Fruit fly (Drosophila melanogaster): ENCODE measurements around the gene CG11403.

CG11403 gene

DNA sequence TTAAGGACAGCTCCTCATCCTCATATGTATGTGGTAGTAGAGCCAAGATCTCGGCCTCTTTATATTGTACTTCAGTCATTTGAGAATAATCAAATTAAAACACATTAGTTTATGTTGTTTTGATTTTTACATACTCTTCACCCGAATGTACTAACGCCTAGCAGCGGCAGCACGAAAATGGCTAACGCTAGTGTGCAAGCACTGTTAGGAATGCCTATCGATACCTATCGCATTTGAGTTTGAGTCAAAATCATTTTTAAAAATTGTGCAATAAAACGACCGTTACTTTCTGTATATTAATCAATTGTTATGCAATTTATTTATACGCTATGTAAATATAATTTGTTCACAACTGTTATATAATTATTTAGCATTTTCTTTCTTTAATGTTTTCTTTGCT, 24.7 kb downstream of the CG11403 start, which contains the start of gene CG11398 (continued):
- TF ChIP-seq Oli (tag; optimal IDR thresholded peaks at IDR 0.05) (no peak), CG6791 (GFP tag; IDR thresholded peaks at IDR 0.05; ENCODE audit: partially characterized antibody) (peak; percentile 85), CG18764 (GFP tag; optimal IDR thresholded peaks at IDR 0.05) (no peak), CG34224 (GFP tag; IDR thresholded peaks at IDR 0.05; ENCODE audit: partially characterized antibody) (peak; percentile 73), CG13123 (GFP tag; optimal IDR thresholded peaks at IDR 0.05) (no peak), CG10431 (GFP tag; optimal IDR thresholded peaks at IDR 0.05) (no peak), CG14710 (tag; optimal IDR thresholded peaks at IDR 0.05) (peak; percentile 88), CG16813 (GFP tag; IDR thresholded peaks at IDR 0.05; ENCODE audit: partially characterized antibody) (peak; percentile 83), slou (GFP tag; optimal IDR thresholded peaks at IDR 0.05) (no peak), CG4617 (GFP tag; optimal IDR thresholded peaks at IDR 0.05; ENCODE audit: borderline replicate concordance) (peak; percentile 71), BEAF-32 (GFP tag; optimal IDR thresholded peaks at IDR 0.05) (peak; percentile 86), Med (GFP tag) (peak; percentile 71), CG6854 (GFP tag; optimal IDR thresholded peaks at IDR 0.05) (no peak), Sry-δ (GFP tag; optimal IDR thresholded peaks at IDR 0.05) (peak; percentile 82), Trl (optimal IDR thresholded peaks at IDR 0.05) (no peak), Trl (GFP tag; optimal IDR thresholded peaks at IDR 0.05) (no peak), CG10462 (GFP tag; optimal IDR thresholded peaks at IDR 0.05) (no peak), gfzf (GFP tag; optimal IDR thresholded peaks at IDR 0.05) (peak; percentile 92), Myb (GFP tag; optimal IDR thresholded peaks at IDR 0.05) (peak; percentile 95), ssp (GFP tag; IDR thresholded peaks at IDR 0.05) (peak; percentile 82), CG3163 (GFP tag; optimal IDR thresholded peaks at IDR 0.05) (no peak), CG2712 (tag; optimal IDR thresholded peaks at IDR 0.05) (peak; percentile 19), fd96Cb (tag; optimal IDR thresholded peaks at IDR 0.05) (no peak), inv (GFP tag; IDR thresholded peaks at IDR 0.05; ENCODE audit: partially characterized antibody) (peak; percentile 68), knrl (GFP tag; IDR thresholded peaks at IDR 0.05; ENCODE audit: partially characterized antibody) (peak; percentile 80), repo (GFP tag; optimal IDR thresholded peaks at IDR 0.05) (no peak), CG13287 (GFP tag; IDR thresholded peaks at IDR 0.05; ENCODE audit: partially characterized antibody) (peak; percentile 87), tll (GFP tag; optimal IDR thresholded peaks at IDR 0.05) (no peak), pzg (GFP tag; optimal IDR thresholded peaks at IDR 0.05) (peak; percentile 81), CG30020 (tag; optimal IDR thresholded peaks at IDR 0.05) (peak; percentile 4), D19A (tag; optimal IDR thresholded peaks at IDR 0.05) (peak; percentile 5), row (GFP tag; IDR thresholded peaks at IDR 0.05) (peak; percentile 33; the same call in 1 of the 3 replicates), lov (optimal IDR thresholded peaks at IDR 0.05) (no peak), lov (GFP tag; IDR thresholded peaks at IDR 0.05) (no peak), CG4854 (GFP tag; optimal IDR thresholded peaks at IDR 0.05) (no peak), Doc3 (GFP tag; IDR thresholded peaks at IDR 0.05; ENCODE audit: partially characterized antibody) (peak; percentile 55; the same call in 2 of the 3 replicates), Dll (GFP tag; IDR thresholded peaks at IDR 0.05; ENCODE audit: partially characterized antibody) (peak; percentile 73), trem (tag; optimal IDR thresholded peaks at IDR 0.05) (peak; percentile 81), az2 (GFP tag; optimal IDR thresholded peaks at IDR 0.05) (no peak), CG10147 (GFP tag; optimal IDR thresholded peaks at IDR 0.05) (no peak), CG7928 (GFP tag; optimal IDR thresholded peaks at IDR 0.05) (peak; percentile 2), CG17186 (GFP tag; optimal IDR thresholded peaks at IDR 0.05) (peak; percentile 74), CG8924 (tag; optimal IDR thresholded peaks at IDR 0.05) (peak; percentile 10), zen2 (GFP tag; IDR thresholded peaks at IDR 0.05; ENCODE audit: partially characterized antibody) (peak; percentile 65; the same call in 2 of the 3 replicates), CrebB (tag; optimal IDR thresholded peaks at IDR 0.05) (no peak), CG10267 (tag; optimal IDR thresholded peaks at IDR 0.05) (peak; percentile 79), CG7357 (GFP tag; IDR thresholded peaks at IDR 0.05) (peak; percentile 46; the same call in 1 of the 3 replicates), CTCF (GFP tag; optimal IDR thresholded peaks at IDR 0.05) (peak; percentile 45), Oaz (GFP tag; IDR thresholded peaks at IDR 0.05) (no peak), Bgb (GFP tag; IDR thresholded peaks at IDR 0.05; ENCODE audit: partially characterized antibody) (peak; percentile 84)
